Fruit fly (Drosophila melanogaster) whole organism, adult: ENCODE measurements around the gene CG18259.

Experiments
- CG5204 ChIP-seq: fragments of 200-800 bp; sonication (Bioruptor generic); optimal IDR thresholded peaks from 2 replicates; lab custom pipeline; 2016; ENCODE audit warnings: missing biosample characterization, missing genetic modification characterization
- CG7101 ChIP-seq: fragments of 200-800 bp; sonication (Bioruptor generic); optimal IDR thresholded peaks from 2 replicates; lab custom pipeline; 2018; ENCODE audit warnings: missing biosample characterization, mild to moderate bottlenecking, missing genetic modification characterization, moderate library complexity
- Crg-1 ChIP-seq: fragments of 200-800 bp; sonication (Bioruptor generic); optimal IDR thresholded peaks from 2 replicates; lab custom pipeline; 2016; ENCODE audit warnings: missing biosample characterization, missing genetic modification characterization
- cnc ChIP-seq, 2 experiments: fragments of >200 bp; optimal IDR thresholded peaks; 2 replicates each; lab custom pipeline; 2017
- kay ChIP-seq: fragments of 200-800 bp; sonication (Bioruptor generic); peaks from one replicate; lab custom pipeline; 2016; ENCODE audit warnings: missing biosample characterization, missing genetic modification characterization, borderline replicate concordance
- ovo ChIP-seq: fragments of 200-800 bp; sonication (Bioruptor generic); optimal IDR thresholded peaks from 2 replicates; lab custom pipeline; 2016; ENCODE audit warnings: missing biosample characterization, missing genetic modification characterization
- pad ChIP-seq: fragments of 200-800 bp; sonication (Bioruptor generic); optimal IDR thresholded peaks from 3 replicates; lab custom pipeline; 2017; ENCODE audit warnings: missing biosample characterization, missing genetic modification characterization, mild to moderate bottlenecking, moderate library complexity, missing genetic modification reagents
- toe ChIP-seq: fragments of 200-800 bp; sonication (Bioruptor generic); optimal IDR thresholded peaks from 2 replicates; lab custom pipeline; 2016; ENCODE audit warnings: missing biosample characterization, missing genetic modification characterization

dm6 chrX:18788143-18788745 is 5.0 kb upstream of the CG18259 start, which contains the start of the genes CG6961 and S6KL:
- TF ChIP-seq kay (GFP tag; lab: Kevin White, UChicago) (no peak), CG7101 (tag; lab: Kevin White, UChicago) (no peak), CG5204 (GFP tag; lab: Kevin White, UChicago) (peak; percentile 18), pad (GFP tag; lab: Kevin White, UChicago) (no peak), cnc (optimal IDR thresholded peaks at IDR 0.05; lab: Kevin White, UChicago) (no peak), Crg-1 (GFP tag; lab: Kevin White, UChicago) (no peak), ovo (GFP tag; lab: Kevin White, UChicago) (no peak), toe (GFP tag; lab: Kevin White, UChicago) (peak; percentile 2)
